Worm (Caenorhabditis elegans) whole organism, late embryonic: ENCODE data around the gene pot-1.

Experiments
- ama-1 ChIP-seq: fragments of 150-350 bp; optimal IDR thresholded peaks from 2 replicates; lab custom pipeline; 2014
- ceh-45 ChIP-seq: fragments of 200-800 bp; sonication (Bioruptor generic); IDR thresholded peaks from 2 replicates; pipeline ENCODE4 v1.3.6; 2022; ENCODE audit warnings: missing genetic modification reagents, missing genetic modification characterization, missing compliant biosample characterization
- hlh-30 ChIP-seq: sonication (generic microtip); optimal IDR thresholded peaks from 2 replicates; lab custom pipeline; 2017; ENCODE audit warnings: antibody characterized with exemption, missing genetic modification characterization, missing compliant biosample characterization; ENCODE audit not compliant: insufficient read depth
- unc-3 ChIP-seq, 2 experiments: fragments of 200-800 bp in 1 of 2; sonication (Bioruptor generic) in 1 of 2; sonication (generic microtip) in 1 of 2; conservative IDR thresholded peaks in 1 of 2; optimal IDR thresholded peaks in 1 of 2; 2 replicates each; pipeline versions ENCODE4 v1.3.6 to Lab custom; 2016 to 2022; ENCODE audit warnings: missing compliant biosample characterization in 2 of 2, missing genetic modification characterization in 2 of 2, missing genetic modification reagents in 1 of 2

DNA sequence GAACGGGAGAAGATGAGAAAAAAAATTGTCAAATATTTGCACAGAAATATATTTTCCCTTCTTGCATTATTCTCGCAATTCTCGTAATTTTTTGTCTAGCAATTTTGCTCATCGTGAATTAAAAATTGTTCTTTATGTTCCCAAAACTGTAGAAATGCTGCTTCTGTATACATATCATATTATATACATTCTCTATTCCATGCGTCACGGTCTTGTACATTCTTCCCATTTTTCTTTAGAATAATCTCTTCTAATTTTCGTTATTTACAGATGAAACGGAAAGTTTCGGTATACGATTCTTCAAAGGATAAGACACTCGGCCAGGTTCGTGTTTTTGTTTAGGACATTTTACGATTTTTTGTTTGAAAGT is 34.1 kb upstream of the pot-1 start, which contains the start of gene acs-4:
- no peak for TF ChIP-seq ama-1 (lab: Kevin White, UChicago)
- no peak for TF ChIP-seq unc-3 (GFP tag; conservative IDR thresholded peaks at IDR 0.05; lab: Robert Waterston, UW)
- no peak for TF ChIP-seq unc-3 (tag; optimal IDR thresholded peaks at IDR 0.05; lab: Kevin White, UChicago)
- no peak for TF ChIP-seq ceh-45 (GFP tag; lab: Robert Waterston, UW)
- TF ChIP-seq hlh-30 (tag; lab: Kevin White, UChicago): no peak
